Fruit fly (Drosophila melanogaster): Measurements from ENCODE around the gene Tollo.

Tollo gene

dm6 chr3L:15229447-15229846, 6.0 kb upstream of the Tollo start:
- TF ChIP-seq HLH106 (tag; optimal IDR thresholded peaks at IDR 0.05), result no peak
- no peak for TF ChIP-seq pan (optimal IDR thresholded peaks at IDR 0.05)
- no peak for TF ChIP-seq tai (GFP tag; optimal IDR thresholded peaks at IDR 0.05)
- TF ChIP-seq Myc (optimal IDR thresholded peaks at IDR 0.05), result no peak
- no peak for TF ChIP-seq Dfd (GFP tag; optimal IDR thresholded peaks at IDR 0.05)
- TF ChIP-seq CG9705 (GFP tag; optimal IDR thresholded peaks at IDR 0.05), result no peak
- no peak for TF ChIP-seq Sp1 (GFP tag; optimal IDR thresholded peaks at IDR 0.05)
- no peak for TF ChIP-seq dsf (GFP tag; optimal IDR thresholded peaks at IDR 0.05; ENCODE audit: borderline replicate concordance)
- TF ChIP-seq ey (GFP tag; optimal IDR thresholded peaks at IDR 0.05), result no peak
- TF ChIP-seq N (GFP tag; optimal IDR thresholded peaks at IDR 0.05), result no peak
- no peak for TF ChIP-seq h (GFP tag; optimal IDR thresholded peaks at IDR 0.05)
- TF ChIP-seq fru (GFP tag; optimal IDR thresholded peaks at IDR 0.05), result no peak

dm6 chr3L:15230178-15230856, 5.1 kb upstream of the Tollo start:
- peak; percentile 20 for TF ChIP-seq sv (GFP tag; optimal IDR thresholded peaks at IDR 0.05)
- TF ChIP-seq Dfd (GFP tag; optimal IDR thresholded peaks at IDR 0.05), result no peak
- TF ChIP-seq dmrt93B (GFP tag; optimal IDR thresholded peaks at IDR 0.05), result peak; percentile 12
- peak; percentile 46 for TF ChIP-seq pan (optimal IDR thresholded peaks at IDR 0.05)
- peak in 1 of 2 experiments; percentile 49 for TF ChIP-seq foxo (GFP tag; optimal IDR thresholded peaks at IDR 0.05)
- no peak for TF ChIP-seq Vsx2 (GFP tag; optimal IDR thresholded peaks at IDR 0.05; ENCODE audit: partially characterized antibody)
- TF ChIP-seq br (GFP tag; optimal IDR thresholded peaks at IDR 0.05), result peak; percentile 36
- TF ChIP-seq Jra (GFP tag; optimal IDR thresholded peaks at IDR 0.05), result no peak
- no peak for TF ChIP-seq tai (GFP tag; optimal IDR thresholded peaks at IDR 0.05)
- no peak for TF ChIP-seq usp (GFP tag; optimal IDR thresholded peaks at IDR 0.05)
- peak; percentile 37 for TF ChIP-seq psq (GFP tag; optimal IDR thresholded peaks at IDR 0.05)
- TF ChIP-seq Abd-B (GFP tag; optimal IDR thresholded peaks at IDR 0.05), result no peak
- peak; percentile 69 for TF ChIP-seq h (GFP tag; optimal IDR thresholded peaks at IDR 0.05)
- no peak for TF ChIP-seq jim (GFP tag; optimal IDR thresholded peaks at IDR 0.05)
- no peak for TF ChIP-seq CrebA (GFP tag; optimal IDR thresholded peaks at IDR 0.05; ENCODE audit: borderline replicate concordance)
- peak; percentile 68 for TF ChIP-seq fru (GFP tag; optimal IDR thresholded peaks at IDR 0.05)
- no peak for TF ChIP-seq lola (GFP tag; optimal IDR thresholded peaks at IDR 0.05)
- no peak for TF ChIP-seq Hnf4 (GFP tag; optimal IDR thresholded peaks at IDR 0.05)
- peak; percentile 77 for TF ChIP-seq woc (GFP tag; optimal IDR thresholded peaks at IDR 0.05)
- no peak for TF ChIP-seq brk (GFP tag; optimal IDR thresholded peaks at IDR 0.05)
- TF ChIP-seq CG32264 (GFP tag; optimal IDR thresholded peaks at IDR 0.05), result no peak
- no peak for TF ChIP-seq dl (GFP tag; optimal IDR thresholded peaks at IDR 0.05; ENCODE audit: insufficient read depth in 1 of 2, partially characterized antibody in 2 of 2)
- TF ChIP-seq rgr (GFP tag; optimal IDR thresholded peaks at IDR 0.05), result peak; percentile 53
- no peak for TF ChIP-seq dsf (GFP tag; optimal IDR thresholded peaks at IDR 0.05; ENCODE audit: borderline replicate concordance)
- TF ChIP-seq Sp1 (GFP tag; optimal IDR thresholded peaks at IDR 0.05), result peak; percentile 34
- no peak for TF ChIP-seq GATAd (GFP tag; optimal IDR thresholded peaks at IDR 0.05)
- no peak for TF ChIP-seq Myc (optimal IDR thresholded peaks at IDR 0.05)
- TF ChIP-seq Hr83 (GFP tag; optimal IDR thresholded peaks at IDR 0.05; ENCODE audit: poor library complexity, severe bottlenecking), result no peak
- TF ChIP-seq HLH106 (tag; optimal IDR thresholded peaks at IDR 0.05), result peak; percentile 33
- no peak for TF ChIP-seq Hr78 (GFP tag; optimal IDR thresholded peaks at IDR 0.05)
- TF ChIP-seq Dif (GFP tag; optimal IDR thresholded peaks at IDR 0.05; ENCODE audit: partially characterized antibody), result no peak
- no peak for TF ChIP-seq Rel (GFP tag; optimal IDR thresholded peaks at IDR 0.05)
- TF ChIP-seq Rel (tag; optimal IDR thresholded peaks at IDR 0.05), result no peak
- TF ChIP-seq ey (GFP tag; optimal IDR thresholded peaks at IDR 0.05), result peak; percentile 59
- TF ChIP-seq N (GFP tag; optimal IDR thresholded peaks at IDR 0.05), result no peak
- TF ChIP-seq CG9705 (GFP tag; optimal IDR thresholded peaks at IDR 0.05), result no peak
- peak; percentile 56 for TF ChIP-seq OdsH (GFP tag; optimal IDR thresholded peaks at IDR 0.05)
- no peak for TF ChIP-seq sage (GFP tag; optimal IDR thresholded peaks at IDR 0.05)
- TF ChIP-seq Mio (GFP tag; optimal IDR thresholded peaks at IDR 0.05), result no peak

Data from whole organism, wandering third instar larva.